Worm (Caenorhabditis elegans): Measurements from ENCODE around the gene K11H12.1.

K11H12.1 gene

ce11 chrIV:625947-626548, 27.2 kb downstream of the K11H12.1 start:
- TF ChIP-seq unc-55 (GFP tag; optimal IDR thresholded peaks at IDR 0.05) (no peak), pat-9 (tag; optimal IDR thresholded peaks at IDR 0.05) (no peak), eyg-1 (tag; optimal IDR thresholded peaks at IDR 0.05) (no peak), elt-2 (tag; optimal IDR thresholded peaks at IDR 0.05) (no peak), lin-11 (tag; optimal IDR thresholded peaks at IDR 0.05) (no peak), hlh-30 (tag; optimal IDR thresholded peaks at IDR 0.05; ENCODE audit: insufficient read depth) (no peak), ahr-1 (tag; optimal IDR thresholded peaks at IDR 0.05) (no peak), ttx-3 (tag; optimal IDR thresholded peaks at IDR 0.05) (no peak), ceh-6 (GFP tag; optimal IDR thresholded peaks at IDR 0.05) (no peak), ceh-48 (tag; optimal IDR thresholded peaks at IDR 0.05) (no peak), nhr-232 (tag; optimal IDR thresholded peaks at IDR 0.05) (no peak), hlh-8 (tag; optimal IDR thresholded peaks at IDR 0.05) (no peak), dmd-4 (tag; optimal IDR thresholded peaks at IDR 0.05; ENCODE audit: borderline replicate concordance) (no peak), ceh-14 (tag; optimal IDR thresholded peaks at IDR 0.05) (no peak), tbx-7 (tag; optimal IDR thresholded peaks at IDR 0.05) (no peak)

ce11 chrIV:623876-624275, 29.3 kb downstream of the K11H12.1 start:
- TF ChIP-seq tbx-7 (tag; optimal IDR thresholded peaks at IDR 0.05) (no peak), ceh-2 (tag; optimal IDR thresholded peaks at IDR 0.05) (no peak), che-1 (tag; optimal IDR thresholded peaks at IDR 0.05) (no peak), ref-2 (tag; optimal IDR thresholded peaks at IDR 0.05) (no peak), fkh-10 (GFP tag; optimal IDR thresholded peaks at IDR 0.05) (no peak)

ce11 chrIV:622989-623388, 30.2 kb downstream of the K11H12.1 start:
- TF ChIP-seq nhr-11 (tag; optimal IDR thresholded peaks at IDR 0.05) (no peak), dmd-4 (tag; optimal IDR thresholded peaks at IDR 0.05; ENCODE audit: borderline replicate concordance) (no peak), unc-42 (tag; optimal IDR thresholded peaks at IDR 0.05) (no peak), ceh-30 (tag; optimal IDR thresholded peaks at IDR 0.05) (no peak), eyg-1 (tag; optimal IDR thresholded peaks at IDR 0.05) (no peak), C38D4.7 (GFP tag; optimal IDR thresholded peaks at IDR 0.05) (no peak), ceh-24 (tag; optimal IDR thresholded peaks at IDR 0.05) (no peak)

- peak; percentile 73 for TF ChIP-seq pha-2 (tag; optimal IDR thresholded peaks at IDR 0.05)
- peak; percentile 60 for TF ChIP-seq syd-9 (tag; optimal IDR thresholded peaks at IDR 0.05)
- no peak for TF ChIP-seq ets-4 (tag; optimal IDR thresholded peaks at IDR 0.05)
- TF ChIP-seq mec-3 (tag; optimal IDR thresholded peaks at IDR 0.05; ENCODE audit: borderline replicate concordance), result peak; percentile 24
- TF ChIP-seq unc-86 (tag; optimal IDR thresholded peaks at IDR 0.05), result peak; percentile 78
- TF ChIP-seq nfya-1 (tag; optimal IDR thresholded peaks at IDR 0.05), result peak; percentile 37
- no peak for TF ChIP-seq elt-4 (tag; optimal IDR thresholded peaks at IDR 0.05)
- TF ChIP-seq hlh-30 (tag; optimal IDR thresholded peaks at IDR 0.05; ENCODE audit: insufficient read depth), result peak; percentile 13
- TF ChIP-seq pha-4 (tag; optimal IDR thresholded peaks at IDR 0.05), result no peak
- no peak for TF ChIP-seq ceh-30 (tag; optimal IDR thresholded peaks at IDR 0.05)
- peak; percentile 50 for TF ChIP-seq sox-2 (GFP tag; IDR thresholded peaks at IDR 0.05)
- peak; percentile 37 for TF ChIP-seq T23F11.4 (GFP tag; optimal IDR thresholded peaks at IDR 0.05)
- TF ChIP-seq ceh-48 (tag; optimal IDR thresholded peaks at IDR 0.05), result peak; percentile 56
- TF ChIP-seq gmeb-2 (tag; optimal IDR thresholded peaks at IDR 0.05), result peak; percentile 75
- TF ChIP-seq odd-2 (tag; optimal IDR thresholded peaks at IDR 0.05), result peak; percentile 65
- TF ChIP-seq fkh-10 (GFP tag; optimal IDR thresholded peaks at IDR 0.05), result no peak
- TF ChIP-seq ceh-24 (tag; optimal IDR thresholded peaks at IDR 0.05), result no peak
- TF ChIP-seq dve-1 (tag; optimal IDR thresholded peaks at IDR 0.05), result peak; percentile 61
- peak; percentile 22 for TF ChIP-seq ahr-1 (tag; optimal IDR thresholded peaks at IDR 0.05)
- peak; percentile 79 for TF ChIP-seq ceh-6 (GFP tag; optimal IDR thresholded peaks at IDR 0.05)
- TF ChIP-seq ztf-16 (tag; optimal IDR thresholded peaks at IDR 0.05), result peak; percentile 64
- TF ChIP-seq ceh-31 (tag; optimal IDR thresholded peaks at IDR 0.05), result peak; percentile 19
- peak; percentile 5 for TF ChIP-seq eyg-1 (tag; optimal IDR thresholded peaks at IDR 0.05)
- peak; percentile 71 for TF ChIP-seq rnt-1 (tag; optimal IDR thresholded peaks at IDR 0.05)
- peak; percentile 36 for TF ChIP-seq zip-5 (tag; optimal IDR thresholded peaks at IDR 0.05)
- peak; percentile 67 for TF ChIP-seq madf-2 (tag; optimal IDR thresholded peaks at IDR 0.05)
- TF ChIP-seq npax-4 (tag; optimal IDR thresholded peaks at IDR 0.05), result peak; percentile 45
- TF ChIP-seq dmd-4 (tag; optimal IDR thresholded peaks at IDR 0.05; ENCODE audit: borderline replicate concordance), result no peak
- TF ChIP-seq nhr-232 (tag; optimal IDR thresholded peaks at IDR 0.05), result peak; percentile 51
- TF ChIP-seq unc-42 (tag; optimal IDR thresholded peaks at IDR 0.05), result no peak
- peak; percentile 57 for TF ChIP-seq K02D7.2 (tag; optimal IDR thresholded peaks at IDR 0.05)
- TF ChIP-seq hlh-15 (tag; optimal IDR thresholded peaks at IDR 0.05), result peak; percentile 9
- peak; percentile 72 for TF ChIP-seq lin-11 (tag; optimal IDR thresholded peaks at IDR 0.05)
These were observed 32.9 kb downstream of the K11H12.1 start for ce11 chrIV:620324-620723.
